Fruit fly (Drosophila melanogaster) whole organism, prepupa: ENCODE measurements around the gene me31B.

ENCODE experiments used
- Blimp-1 ChIP-seq: fragments of 200-800 bp; sonication (Bioruptor generic); optimal IDR thresholded peaks from 3 replicates; lab custom pipeline; 2017; ENCODE audit warnings: missing biosample characterization, missing genetic modification characterization, mild to moderate bottlenecking, moderate library complexity, missing genetic modification reagents
- CG10631 ChIP-seq: fragments of 200-800 bp; sonication (Bioruptor generic); optimal IDR thresholded peaks from 2 replicates; lab custom pipeline; 2016; ENCODE audit warnings: missing biosample characterization, missing genetic modification characterization
- CG10669 ChIP-seq: fragments of 200-800 bp; sonication (Bioruptor generic); optimal IDR thresholded peaks from 3 replicates; lab custom pipeline; 2018; ENCODE audit warnings: missing biosample characterization, mild to moderate bottlenecking, missing genetic modification characterization, moderate library complexity
- CG11762 ChIP-seq: fragments of 200-800 bp; sonication (Bioruptor generic); optimal IDR thresholded peaks from 3 replicates; lab custom pipeline; 2016; ENCODE audit warnings: missing biosample characterization, missing genetic modification characterization; ENCODE audit not compliant: insufficient read depth
- CG15336 ChIP-seq: fragments of 200-800 bp; sonication (Bioruptor generic); IDR thresholded peaks from 2 replicates; pipeline ENCODE4 v1.3.6; 2022; ENCODE audit warnings: missing biosample characterization, missing genetic modification characterization
- CG1621 ChIP-seq: fragments of 200-800 bp; sonication (Bioruptor generic); optimal IDR thresholded peaks from 3 replicates; lab custom pipeline; 2018; ENCODE audit warnings: missing biosample characterization, mild to moderate bottlenecking, missing genetic modification characterization
- CG16779 ChIP-seq: fragments of 200-800 bp; sonication (Bioruptor generic); optimal IDR thresholded peaks from 3 replicates; lab custom pipeline; 2017; ENCODE audit warnings: missing biosample characterization, mild to moderate bottlenecking, missing genetic modification characterization
- CG3032 ChIP-seq: fragments of 200-800 bp; optimal IDR thresholded peaks from 2 replicates; lab custom pipeline; 2019; ENCODE audit warnings: missing biosample characterization, mild to moderate bottlenecking, missing genetic modification characterization, moderate library complexity
- CG31627 ChIP-seq: fragments of 200-800 bp; sonication (Bioruptor generic); optimal IDR thresholded peaks from 3 replicates; lab custom pipeline; 2016; ENCODE audit warnings: missing biosample characterization, missing genetic modification characterization
- CG3919 ChIP-seq: fragments of 200-800 bp; sonication (Bioruptor generic); optimal IDR thresholded peaks from 3 replicates; lab custom pipeline; 2016; ENCODE audit warnings: missing biosample characterization, missing genetic modification characterization
- CG4318 ChIP-seq: fragments of 200-800 bp; sonication (Bioruptor generic); optimal IDR thresholded peaks from 3 replicates; lab custom pipeline; 2017; ENCODE audit warnings: missing biosample characterization, mild to moderate bottlenecking, missing genetic modification characterization
- CG6276 ChIP-seq: fragments of 200-800 bp; sonication (Bioruptor generic); optimal IDR thresholded peaks from 2 replicates; lab custom pipeline; 2017; ENCODE audit warnings: missing biosample characterization, mild to moderate bottlenecking, missing genetic modification characterization
- CG6792 ChIP-seq: fragments of 200-800 bp; sonication (Bioruptor generic); optimal IDR thresholded peaks from 3 replicates; lab custom pipeline; 2016; ENCODE audit warnings: missing biosample characterization, missing genetic modification characterization
- CG6854 ChIP-seq: fragments of 200-800 bp; sonication (Bioruptor generic); optimal IDR thresholded peaks from 2 replicates; lab custom pipeline; 2017; ENCODE audit warnings: missing biosample characterization, mild to moderate bottlenecking, missing genetic modification characterization
- CG7368 ChIP-seq: fragments of 200-800 bp; sonication (Bioruptor generic); optimal IDR thresholded peaks from 3 replicates; lab custom pipeline; 2016; ENCODE audit warnings: missing biosample characterization, missing genetic modification characterization
- CG8119 ChIP-seq: fragments of 200-800 bp; sonication (Bioruptor generic); IDR thresholded peaks from 3 replicates; pipeline ENCODE4 v1.3.6; 2022; ENCODE audit warnings: missing biosample characterization, missing genetic modification characterization
- CG8319 ChIP-seq: fragments of 200-800 bp; sonication (Bioruptor generic); optimal IDR thresholded peaks from 3 replicates; lab custom pipeline; 2016; ENCODE audit warnings: missing biosample characterization, missing genetic modification characterization
- CG9139 ChIP-seq: fragments of 200-800 bp; sonication (Bioruptor generic); optimal IDR thresholded peaks from 3 replicates; lab custom pipeline; 2017; ENCODE audit warnings: missing biosample characterization, mild to moderate bottlenecking, missing genetic modification characterization
- Eip75B ChIP-seq: fragments of 200-800 bp; sonication (Bioruptor generic); optimal IDR thresholded peaks from 3 replicates; lab custom pipeline; 2016; ENCODE audit warnings: missing biosample characterization, missing genetic modification characterization
- Eip78C ChIP-seq: fragments of 200-800 bp; sonication (Bioruptor generic); peaks from one replicate; lab custom pipeline; 2016; ENCODE audit warnings: missing biosample characterization, missing genetic modification characterization
- Eip93F ChIP-seq: fragments of 200-800 bp; sonication (Bioruptor generic); optimal IDR thresholded peaks from 2 replicates; lab custom pipeline; 2016; ENCODE audit warnings: missing biosample characterization, mild to moderate bottlenecking, missing genetic modification characterization
- Ets21C ChIP-seq: fragments of 200-800 bp; sonication (Bioruptor generic); optimal IDR thresholded peaks from 3 replicates; lab custom pipeline; 2016; ENCODE audit warnings: missing biosample characterization, missing genetic modification characterization
- Gug ChIP-seq: fragments of 200-800 bp; sonication (Bioruptor generic); IDR thresholded peaks from 2 replicates; pipeline ENCODE4 v1.3.6; 2022; ENCODE audit warnings: missing biosample characterization, missing genetic modification characterization
- Hr38 ChIP-seq: sonication (Bioruptor generic); optimal IDR thresholded peaks from 2 replicates; lab custom pipeline; 2016; ENCODE audit warnings: missing biosample characterization, missing genetic modification characterization
- Hr39 ChIP-seq: fragments of 200-800 bp; sonication (Bioruptor generic); optimal IDR thresholded peaks from 2 replicates; lab custom pipeline; 2016; ENCODE audit warnings: missing biosample characterization, missing genetic modification characterization
- Hr4 ChIP-seq: fragments of 200-800 bp; sonication (Bioruptor generic); optimal IDR thresholded peaks from 3 replicates; lab custom pipeline; 2016; ENCODE audit warnings: missing biosample characterization, missing genetic modification characterization
- Sox102F ChIP-seq: fragments of 200-800 bp; sonication (Bioruptor generic); optimal IDR thresholded peaks from 2 replicates; lab custom pipeline; 2016; ENCODE audit warnings: missing biosample characterization, mild to moderate bottlenecking, missing genetic modification characterization
- Sox14 ChIP-seq: fragments of 200-800 bp; sonication (Bioruptor generic); optimal IDR thresholded peaks from 3 replicates; lab custom pipeline; 2016; ENCODE audit warnings: missing biosample characterization, missing genetic modification characterization
- Sox15 ChIP-seq: fragments of 200-800 bp; sonication (Bioruptor generic); optimal IDR thresholded peaks from 3 replicates; lab custom pipeline; 2016; ENCODE audit warnings: missing biosample characterization, missing genetic modification characterization
- achi ChIP-seq: fragments of 200-800 bp; sonication (Bioruptor generic); optimal IDR thresholded peaks from 3 replicates; lab custom pipeline; 2016; ENCODE audit warnings: missing biosample characterization, missing genetic modification characterization
- acj6 ChIP-seq: fragments of 200-800 bp; sonication (Bioruptor generic); optimal IDR thresholded peaks from 3 replicates; lab custom pipeline; 2016; ENCODE audit warnings: missing biosample characterization, missing genetic modification characterization
- cyc ChIP-seq: fragments of 200-800 bp; sonication (Bioruptor generic); optimal IDR thresholded peaks from 3 replicates; lab custom pipeline; 2016; ENCODE audit warnings: missing biosample characterization, missing genetic modification characterization
- dac ChIP-seq: fragments of 200-800 bp; sonication (Bioruptor generic); optimal IDR thresholded peaks from 2 replicates; lab custom pipeline; 2017; ENCODE audit warnings: missing biosample characterization, mild to moderate bottlenecking, missing genetic modification characterization
- dsx ChIP-seq: fragments of 200-800 bp; optimal IDR thresholded peaks from 3 replicates; lab custom pipeline; 2019; ENCODE audit warnings: missing biosample characterization, mild to moderate bottlenecking, missing genetic modification characterization, moderate library complexity; ENCODE audit not compliant: poor library complexity, severe bottlenecking
- esn ChIP-seq: fragments of 200-800 bp; sonication (Bioruptor generic); optimal IDR thresholded peaks from 2 replicates; lab custom pipeline; 2016; ENCODE audit warnings: missing biosample characterization, mild to moderate bottlenecking, missing genetic modification characterization, moderate library complexity
- fd85E ChIP-seq: fragments of 200-800 bp; sonication (Bioruptor generic); optimal IDR thresholded peaks from 3 replicates; lab custom pipeline; 2016; ENCODE audit warnings: missing biosample characterization, missing genetic modification characterization
- fkh ChIP-seq: fragments of 200-800 bp; sonication (Bioruptor generic); optimal IDR thresholded peaks from 3 replicates; lab custom pipeline; 2017; ENCODE audit warnings: missing biosample characterization, mild to moderate bottlenecking, missing genetic modification characterization, moderate library complexity
- lz ChIP-seq: fragments of 200-800 bp; sonication (Bioruptor generic); optimal IDR thresholded peaks from 3 replicates; lab custom pipeline; 2016; ENCODE audit warnings: missing biosample characterization, missing genetic modification characterization
- pdm3 ChIP-seq: fragments of 200-800 bp; sonication (Bioruptor generic); optimal IDR thresholded peaks from 3 replicates; lab custom pipeline; 2016; ENCODE audit warnings: missing biosample characterization, missing genetic modification characterization
- salr ChIP-seq, 2 experiments: fragments of 200-800 bp; sonication (Bioruptor generic); optimal IDR thresholded peaks; 3 replicates each; lab custom pipeline; 2016 to 2018; ENCODE audit warnings: missing biosample characterization in 2 of 2, missing genetic modification characterization in 2 of 2, mild to moderate bottlenecking in 1 of 2
- spab ChIP-seq: fragments of 200-800 bp; sonication (Bioruptor generic); optimal IDR thresholded peaks from 2 replicates; lab custom pipeline; 2017; ENCODE audit warnings: missing biosample characterization, mild to moderate bottlenecking, missing genetic modification characterization, missing genetic modification reagents
- ss ChIP-seq, 2 experiments: fragments of 200-800 bp; sonication (Bioruptor generic); optimal IDR thresholded peaks; 2 replicates in 1 of 2; 3 replicates in 1 of 2; lab custom pipeline; 2017 to 2018; ENCODE audit warnings: mild to moderate bottlenecking in 2 of 2, missing biosample characterization in 2 of 2, missing genetic modification characterization in 2 of 2, moderate library complexity in 1 of 2
- svp ChIP-seq: fragments of 200-800 bp; sonication (Bioruptor generic); peaks from one replicate; lab custom pipeline; 2016; ENCODE audit warnings: missing biosample characterization, missing genetic modification characterization
- topi ChIP-seq: fragments of 200-800 bp; sonication (Bioruptor generic); optimal IDR thresholded peaks from 3 replicates; lab custom pipeline; 2016; ENCODE audit warnings: missing biosample characterization, missing genetic modification characterization
- vri ChIP-seq: fragments of 200-800 bp; sonication (Bioruptor generic); optimal IDR thresholded peaks from 3 replicates; lab custom pipeline; 2016; ENCODE audit warnings: missing biosample characterization, mild to moderate bottlenecking, missing genetic modification characterization

The me31B gene

dm6 chr2L:10200847-10201246 lies 38.3 kb upstream of the me31B start, which contains the start of the genes Ripalpha and RpL7 (continued):
- TF ChIP-seq CG16779 (tag; lab: Kevin White, UChicago), result no peak
- TF ChIP-seq salr (GFP tag; optimal IDR thresholded peaks at IDR 0.05; lab: Kevin White, UChicago), result peak; percentile 59 to 95
- TF ChIP-seq dsx (GFP tag; lab: Kevin White, UChicago), result no peak
- TF ChIP-seq Blimp-1 (GFP tag; lab: Kevin White, UChicago), result peak; percentile 90
- peak; percentile 92 for TF ChIP-seq svp (GFP tag; lab: Kevin White, UChicago)
- TF ChIP-seq Sox15 (GFP tag; lab: Kevin White, UChicago), result peak; percentile 82
- peak; percentile 93 for TF ChIP-seq acj6 (GFP tag; lab: Kevin White, UChicago)
- peak; percentile 96 for TF ChIP-seq Sox14
- TF ChIP-seq Ets21C, result peak; percentile 84
- peak; percentile 91 for TF ChIP-seq fd85E (GFP tag; lab: Kevin White, UChicago)
- peak; percentile 81 to 94 for TF ChIP-seq ss (GFP tag; optimal IDR thresholded peaks at IDR 0.05; lab: Kevin White, UChicago)
- peak; percentile 93 for TF ChIP-seq CG6854 (GFP tag; lab: Kevin White, UChicago)
- TF ChIP-seq achi (GFP tag; lab: Kevin White, UChicago), result peak; percentile 100
- peak; percentile 93 for TF ChIP-seq CG7368 (GFP tag; lab: Kevin White, UChicago)
- TF ChIP-seq CG10669, result peak; percentile 81
- TF ChIP-seq Sox102F (GFP tag; lab: Kevin White, UChicago), result peak; percentile 94
- peak; percentile 93 for TF ChIP-seq Hr39 (GFP tag; lab: Kevin White, UChicago)
- peak; percentile 96 for TF ChIP-seq cyc (GFP tag; lab: Kevin White, UChicago)
- peak; percentile 68; the same call in 1 of the 2 replicates for TF ChIP-seq CG15336
- peak; percentile 75 for TF ChIP-seq CG3032 (tag; lab: Kevin White, UChicago)
- TF ChIP-seq Hr38 (GFP tag; lab: Kevin White, UChicago), result no peak
- peak; percentile 86 for TF ChIP-seq Eip75B (GFP tag; lab: Kevin White, UChicago)
- peak; percentile 90 for TF ChIP-seq fkh (GFP tag; lab: Kevin White, UChicago)
- TF ChIP-seq CG4318, result no peak
- peak; percentile 98 for TF ChIP-seq vri (GFP tag; lab: Kevin White, UChicago)
- TF ChIP-seq Hr4 (GFP tag; lab: Kevin White, UChicago), result peak; percentile 76
- peak; percentile 97 for TF ChIP-seq esn (GFP tag; lab: Kevin White, UChicago)
- TF ChIP-seq pdm3, result peak; percentile 92
- peak; percentile 97 for TF ChIP-seq CG1621 (tag; lab: Kevin White, UChicago)
- TF ChIP-seq, all 60 proteins: peak for 51

dm6 chr2L:10201743-10202142 lies 37.4 kb upstream of the me31B start:
- TF ChIP-seq CG9139 (GFP tag; lab: Kevin White, UChicago) (no peak), Gug (GFP tag; lab: Robert Waterston, UW) (no peak), CG3919 (GFP tag; lab: Kevin White, UChicago) (no peak), Hr38 (GFP tag; lab: Kevin White, UChicago) (no peak), dac (no peak), CG8119 (GFP tag; lab: Robert Waterston, UW) (no peak), CG7368 (GFP tag; lab: Kevin White, UChicago) (no peak), topi (no peak), CG4318 (no peak), CG6792 (no peak), svp (GFP tag; lab: Kevin White, UChicago) (no peak), CG10631 (GFP tag; lab: Kevin White, UChicago) (no peak), Eip93F (GFP tag; lab: Kevin White, UChicago) (no peak)

- TF ChIP-seq Hr39 (GFP tag; lab: Kevin White, UChicago) (no peak), Eip78C (GFP tag; lab: Kevin White, UChicago) (peak; percentile 27), CG6276 (GFP tag; lab: Kevin White, UChicago) (no peak), lz (no peak), Gug (GFP tag; lab: Robert Waterston, UW) (no peak), spab (GFP tag; lab: Kevin White, UChicago) (no peak), CG6854 (GFP tag; lab: Kevin White, UChicago) (peak; percentile 17), CG11762 (no peak), CG16779 (tag; lab: Kevin White, UChicago) (no peak), Sox15 (GFP tag; lab: Kevin White, UChicago) (no peak), cyc (GFP tag; lab: Kevin White, UChicago) (no peak), CG15336 (no peak), CG10631 (GFP tag; lab: Kevin White, UChicago) (no peak), pdm3 (no peak), CG7368 (GFP tag; lab: Kevin White, UChicago) (no peak), fkh (GFP tag; lab: Kevin White, UChicago) (peak; percentile 76), CG8119 (GFP tag; lab: Robert Waterston, UW) (no peak), CG31627 (GFP tag; lab: Kevin White, UChicago) (no peak), CG1621 (tag; lab: Kevin White, UChicago) (no peak), CG8319 (GFP tag; lab: Kevin White, UChicago) (no peak), salr (GFP tag; optimal IDR thresholded peaks at IDR 0.05; lab: Kevin White, UChicago) (no peak), CG10669 (no peak), CG6792 (no peak), Eip93F (GFP tag; lab: Kevin White, UChicago) (no peak), dac (no peak)
Observed at dm6 chr2L:10203933-10204509, 35.1 kb upstream of the me31B start, which contains the start of gene CG34159. Gene CG34159, minus strand, starts transcription at chr2L:10204317.
